Worm (Caenorhabditis elegans): ENCODE data around the gene srt-74.
"Not testable (repeated sequence)": the region's sequence is repeated elsewhere in the genome, so short reads cannot be mapped to it uniquely, and the experiment has no call there.

DNA sequence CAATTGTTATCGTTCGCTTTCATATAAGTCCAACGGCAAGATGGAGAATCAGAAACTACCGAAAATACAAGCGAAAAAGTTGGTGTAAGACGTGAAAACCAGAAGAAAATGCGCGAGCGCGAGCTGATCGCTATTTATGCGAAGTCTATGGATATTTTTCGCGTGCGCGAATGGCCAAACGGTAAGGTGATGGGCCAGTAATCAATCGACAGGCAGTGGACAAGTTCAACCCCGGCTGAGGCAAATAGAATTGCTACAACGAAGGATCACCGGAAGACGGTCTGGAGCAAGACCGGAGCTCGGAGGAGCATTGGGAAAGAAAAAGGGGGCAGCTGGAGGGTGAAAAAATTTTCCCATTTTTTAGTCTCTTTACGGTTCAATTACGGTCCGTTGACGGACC, 44.7 kb downstream of the srt-74 start:
- TF ChIP-seq ceh-28 (tag; optimal IDR thresholded peaks at IDR 0.05); ZK546.5 (tag; optimal IDR thresholded peaks at IDR 0.05); hlh-30 (tag; optimal IDR thresholded peaks at IDR 0.05; ENCODE audit: insufficient read depth); sdz-12 (GFP tag; optimal IDR thresholded peaks at IDR 0.05); nhr-237 (tag; optimal IDR thresholded peaks at IDR 0.05); aly-2 (tag; optimal IDR thresholded peaks at IDR 0.05): not testable (repeated sequence)

Data from whole organism, L4 larva.